Fruit fly (Drosophila melanogaster) whole organism, embryonic: ENCODE data around the gene CG13012.

Experiments used
- Adf1 ChIP-seq: fragments of 200-800 bp; sonication (Bioruptor generic); IDR thresholded peaks from 2 replicates; pipeline ENCODE4 v1.3.6; 2022; ENCODE audit warnings: missing biosample characterization, missing genetic modification characterization
- BEAF-32 ChIP-seq: fragments of 200-800 bp; sonication (Bioruptor generic); optimal IDR thresholded peaks from 3 replicates; lab custom pipeline; 2017; ENCODE audit warnings: missing biosample characterization, missing genetic modification characterization, mild to moderate bottlenecking, moderate library complexity, missing genetic modification reagents
- BtbVII ChIP-seq: fragments of 200-800 bp; sonication (Bioruptor generic); optimal IDR thresholded peaks from 3 replicates; lab custom pipeline; 2017; ENCODE audit warnings: missing biosample characterization, mild to moderate bottlenecking, missing genetic modification characterization
- CG10979 ChIP-seq: fragments of 200-800 bp; sonication (Bioruptor generic); optimal IDR thresholded peaks from 2 replicates; lab custom pipeline; 2018; ENCODE audit warnings: missing biosample characterization, mild to moderate bottlenecking, missing genetic modification characterization, moderate library complexity
- CG11456 ChIP-seq: fragments of 200-800 bp; sonication (Bioruptor generic); IDR thresholded peaks from 3 replicates; pipeline ENCODE4 v1.3.6; 2022; ENCODE audit warnings: missing biosample characterization, missing genetic modification characterization
- CG11504 ChIP-seq: fragments of 200-800 bp; sonication (Bioruptor generic); optimal IDR thresholded peaks from 3 replicates; lab custom pipeline; 2019; ENCODE audit warnings: missing biosample characterization, mild to moderate bottlenecking, missing genetic modification characterization, moderate library complexity
- CG11696 ChIP-seq: fragments of 200-800 bp; sonication (Bioruptor generic); IDR thresholded peaks from 2 replicates; pipeline ENCODE4 v1.3.6; 2022; ENCODE audit warnings: missing biosample characterization, missing genetic modification characterization
- CG12391 ChIP-seq: fragments of 200-800 bp; sonication (Bioruptor generic); optimal IDR thresholded peaks from 3 replicates; lab custom pipeline; 2018; ENCODE audit warnings: missing biosample characterization, mild to moderate bottlenecking, missing genetic modification characterization, moderate library complexity
- CG13424 ChIP-seq: fragments of 200-800 bp; sonication (Bioruptor generic); optimal IDR thresholded peaks from 2 replicates; lab custom pipeline; 2019; ENCODE audit warnings: missing biosample characterization, mild to moderate bottlenecking, missing genetic modification characterization, moderate library complexity
- CG14441 ChIP-seq: fragments of 200-800 bp; sonication (Bioruptor generic); IDR thresholded peaks from 2 replicates; pipeline ENCODE4 v1.3.6; 2022; ENCODE audit warnings: missing biosample characterization, missing genetic modification characterization
- CG17359 ChIP-seq: fragments of 200-800 bp; sonication (Bioruptor generic); optimal IDR thresholded peaks from 3 replicates; lab custom pipeline; 2018; ENCODE audit warnings: missing biosample characterization, mild to moderate bottlenecking, missing genetic modification characterization, moderate library complexity
- CG17361 ChIP-seq: fragments of 200-800 bp; sonication (Bioruptor generic); IDR thresholded peaks from 3 replicates; pipeline ENCODE4 v1.3.6; 2022; ENCODE audit warnings: missing biosample characterization, missing genetic modification characterization
- CG18262 ChIP-seq: fragments of 200-800 bp; optimal IDR thresholded peaks from 3 replicates; lab custom pipeline; 2019; ENCODE audit warnings: missing biosample characterization, mild to moderate bottlenecking, missing genetic modification characterization, moderate library complexity
- CG2678 ChIP-seq: fragments of 200-800 bp; sonication (Bioruptor generic); optimal IDR thresholded peaks from 3 replicates; lab custom pipeline; 2019; ENCODE audit warnings: missing biosample characterization, mild to moderate bottlenecking, missing genetic modification characterization, moderate library complexity
- CG31441 ChIP-seq: fragments of 200-800 bp; sonication (Bioruptor generic); IDR thresholded peaks from 2 replicates; pipeline ENCODE4 v1.3.6; 2022; ENCODE audit warnings: missing biosample characterization, missing genetic modification characterization
- CG4730 ChIP-seq: fragments of 200-800 bp; sonication (Bioruptor generic); IDR thresholded peaks from 2 replicates; pipeline ENCODE4 v1.3.6; 2022; ENCODE audit warnings: missing biosample characterization, missing genetic modification characterization
- CG6791 ChIP-seq: fragments of 200-800 bp; sonication (Bioruptor generic); IDR thresholded peaks from 3 replicates; pipeline ENCODE4 v1.3.6; 2022; ENCODE audit warnings: missing biosample characterization, missing genetic modification characterization; ENCODE audit not compliant: partially characterized antibody
- CG7556 ChIP-seq: fragments of 200-800 bp; sonication (Bioruptor generic); optimal IDR thresholded peaks from 2 replicates; lab custom pipeline; 2017; ENCODE audit warnings: missing biosample characterization, mild to moderate bottlenecking, missing genetic modification characterization
- CG8290 ChIP-seq, 3 experiments: fragments of 200-800 bp; sonication (Bioruptor generic); optimal IDR thresholded peaks; 2 replicates each; lab custom pipeline; 2016 to 2019; ENCODE audit warnings: missing biosample characterization in 3 of 3, missing genetic modification characterization in 3 of 3, mild to moderate bottlenecking in 2 of 3, moderate library complexity in 1 of 3
- CG9797 ChIP-seq: fragments of 200-800 bp; sonication (Bioruptor generic); optimal IDR thresholded peaks from 3 replicates; lab custom pipeline; 2018; ENCODE audit warnings: missing biosample characterization, mild to moderate bottlenecking, missing genetic modification characterization
- CoRest ChIP-seq: fragments of 200-800 bp; sonication (Bioruptor generic); optimal IDR thresholded peaks from 3 replicates; lab custom pipeline; 2018; ENCODE audit warnings: missing biosample characterization, mild to moderate bottlenecking, missing genetic modification characterization, moderate library complexity
- Dip3 ChIP-seq: fragments of 200-800 bp; sonication (Bioruptor generic); optimal IDR thresholded peaks from 3 replicates; lab custom pipeline; 2016; ENCODE audit warnings: missing biosample characterization, missing genetic modification characterization
- Ets65A ChIP-seq: fragments of 200-800 bp; sonication (Bioruptor generic); peaks from one replicate; lab custom pipeline; 2016; ENCODE audit warnings: missing biosample characterization, missing genetic modification characterization
- Hand ChIP-seq: fragments of 200-800 bp; sonication (Bioruptor generic); optimal IDR thresholded peaks from 2 replicates; lab custom pipeline; 2017; ENCODE audit warnings: mild to moderate bottlenecking, missing biosample characterization, missing genetic modification reagents, missing genetic modification characterization
- Hr51 ChIP-seq, 2 experiments: fragments of 200-800 bp; sonication (Bioruptor generic); optimal IDR thresholded peaks; 2 replicates in 1 of 2; 3 replicates in 1 of 2; lab custom pipeline; 2016 to 2018; ENCODE audit warnings: missing biosample characterization in 2 of 2, missing genetic modification characterization in 2 of 2, mild to moderate bottlenecking in 1 of 2, moderate library complexity in 1 of 2
- Lim3 ChIP-seq: fragments of 200-800 bp; sonication (Bioruptor generic); IDR thresholded peaks from 2 replicates; pipeline ENCODE4 v1.3.6; 2022; ENCODE audit warnings: missing biosample characterization, missing genetic modification characterization
- Med ChIP-seq: fragments of 200-800 bp; sonication (Bioruptor generic); peaks from one replicate; lab custom pipeline; 2016; ENCODE audit warnings: missing biosample characterization, missing genetic modification characterization, mild to moderate bottlenecking, inconsistent platforms, moderate library complexity
- Oli ChIP-seq: fragments of 200-800 bp; sonication (Bioruptor generic); optimal IDR thresholded peaks from 2 replicates; lab custom pipeline; 2018; ENCODE audit warnings: missing biosample characterization, mild to moderate bottlenecking, missing genetic modification characterization, moderate library complexity
- Poxn ChIP-seq: fragments of 200-800 bp; sonication (Bioruptor generic); IDR thresholded peaks from 2 replicates; pipeline ENCODE4 v1.3.6; 2022; ENCODE audit warnings: missing biosample characterization, missing genetic modification characterization
- Sox100B ChIP-seq: fragments of 200-800 bp; sonication (Bioruptor generic); optimal IDR thresholded peaks from 3 replicates; lab custom pipeline; 2018; ENCODE audit warnings: missing biosample characterization, mild to moderate bottlenecking, missing genetic modification characterization
- Sox102F ChIP-seq: fragments of 200-800 bp; sonication (Bioruptor generic); optimal IDR thresholded peaks from 2 replicates; lab custom pipeline; 2018; ENCODE audit warnings: missing biosample characterization, mild to moderate bottlenecking, missing genetic modification characterization, moderate library complexity
- Sry-δ ChIP-seq: fragments of 200-800 bp; sonication (Bioruptor generic); optimal IDR thresholded peaks from 2 replicates; lab custom pipeline; 2016; ENCODE audit warnings: missing biosample characterization, missing genetic modification characterization
- bcd ChIP-seq: fragments of 200-800 bp; sonication (Bioruptor generic); optimal IDR thresholded peaks from 2 replicates; lab custom pipeline; 2017; ENCODE audit warnings: missing biosample characterization, mild to moderate bottlenecking, missing genetic modification characterization
- chinmo ChIP-seq: fragments of 200-800 bp; sonication (Bioruptor generic); IDR thresholded peaks from 4 replicates; pipeline ENCODE4 v1.3.6; 2022; ENCODE audit warnings: missing biosample characterization, missing genetic modification characterization; ENCODE audit not compliant: partially characterized antibody
- dmrt99B ChIP-seq: fragments of 200-800 bp; sonication (Bioruptor generic); optimal IDR thresholded peaks from 2 replicates; lab custom pipeline; 2018; ENCODE audit warnings: missing biosample characterization, mild to moderate bottlenecking, missing genetic modification characterization, moderate library complexity
- dysf ChIP-seq: fragments of 200-800 bp; sonication (Bioruptor generic); IDR thresholded peaks from 3 replicates; pipeline ENCODE4 v1.3.6; 2022; ENCODE audit warnings: missing biosample characterization, missing genetic modification characterization
- fd96Cb ChIP-seq: fragments of 200-800 bp; sonication (Bioruptor generic); optimal IDR thresholded peaks from 2 replicates; lab custom pipeline; 2018; ENCODE audit warnings: missing biosample characterization, mild to moderate bottlenecking, missing genetic modification characterization, moderate library complexity
- ftz-f1 ChIP-seq: fragments of 200-800 bp; sonication (Bioruptor generic); optimal IDR thresholded peaks from 2 replicates; lab custom pipeline; 2016; ENCODE audit warnings: missing biosample characterization, missing genetic modification characterization
- gem ChIP-seq: fragments of 200-800 bp; sonication (Bioruptor generic); optimal IDR thresholded peaks from 2 replicates; lab custom pipeline; 2019; ENCODE audit warnings: missing biosample characterization, mild to moderate bottlenecking, missing genetic modification characterization, moderate library complexity
- grau ChIP-seq: fragments of 200-800 bp; optimal IDR thresholded peaks from 3 replicates; lab custom pipeline; 2019; ENCODE audit warnings: missing biosample characterization, mild to moderate bottlenecking, missing genetic modification characterization, moderate library complexity
- kni ChIP-seq: fragments of 200-800 bp; sonication (Bioruptor generic); optimal IDR thresholded peaks from 3 replicates; lab custom pipeline; 2017; ENCODE audit warnings: mild to moderate bottlenecking, missing biosample characterization, missing genetic modification reagents, missing genetic modification characterization
- org-1 ChIP-seq: fragments of 200-800 bp; sonication (Bioruptor generic); optimal IDR thresholded peaks from 2 replicates; lab custom pipeline; 2017; ENCODE audit warnings: missing biosample characterization, missing genetic modification characterization
- pfk ChIP-seq: fragments of 200-800 bp; sonication (Bioruptor generic); optimal IDR thresholded peaks from 2 replicates; lab custom pipeline; 2018; ENCODE audit warnings: missing biosample characterization, mild to moderate bottlenecking, missing genetic modification characterization, moderate library complexity
- phol ChIP-seq: fragments of 200-800 bp; sonication (Bioruptor generic); optimal IDR thresholded peaks from 3 replicates; lab custom pipeline; 2018; ENCODE audit warnings: missing biosample characterization, mild to moderate bottlenecking, missing genetic modification characterization, moderate library complexity
- row ChIP-seq: fragments of 200-800 bp; sonication (Bioruptor generic); IDR thresholded peaks from 3 replicates; pipeline ENCODE4 v1.3.6; 2022; ENCODE audit warnings: missing biosample characterization, missing genetic modification characterization
- stwl ChIP-seq: fragments of 200-800 bp; sonication (Bioruptor generic); optimal IDR thresholded peaks from 3 replicates; lab custom pipeline; 2018; ENCODE audit warnings: missing biosample characterization, mild to moderate bottlenecking, missing genetic modification characterization, moderate library complexity
- z ChIP-seq: fragments of 200-800 bp; sonication (Bioruptor generic); IDR thresholded peaks from 3 replicates; pipeline ENCODE4 v1.3.6; 2022; ENCODE audit warnings: missing biosample characterization, missing genetic modification characterization

Gene CG13012

dm6 chrX:16696614-16697519 lies 20.3 kb upstream of the CG13012 start (continued):
- TF ChIP-seq row (GFP tag; lab: Robert Waterston, UW), result 0 out of 3 replicates have a peak, but pooled peaks have one; percentile 13
- TF ChIP-seq Adf1 (GFP tag; lab: Robert Waterston, UW), result no peak
- peak; percentile 55 for TF ChIP-seq CG2678 (tag; lab: Kevin White, UChicago)
- TF ChIP-seq CG17361, result peak; percentile 48
- TF ChIP-seq Hr51 (GFP tag; optimal IDR thresholded peaks at IDR 0.05; lab: Kevin White, UChicago), result peak in 1 of 2 experiments; percentile 32
- peak; percentile 18 for TF ChIP-seq Sox102F (GFP tag; lab: Kevin White, UChicago)
- no peak for TF ChIP-seq Sry-δ (GFP tag; lab: Kevin White, UChicago)
- no peak for TF ChIP-seq Poxn (GFP tag; lab: Robert Waterston, UW)
- TF ChIP-seq grau (tag; lab: Kevin White, UChicago), result peak; percentile 13
- peak; percentile 53 for TF ChIP-seq Med (GFP tag; lab: Kevin White, UChicago)
- peak; percentile 62 for TF ChIP-seq Ets65A (GFP tag; lab: Kevin White, UChicago)
- TF ChIP-seq dysf (GFP tag; lab: Robert Waterston, UW), result 0 out of 3 replicates have a peak, but pooled peaks have one; percentile 18
- no peak for TF ChIP-seq kni (GFP tag; lab: Kevin White, UChicago)
- 0 out of 3 replicates have a peak, but pooled peaks have one; percentile 27 for TF ChIP-seq CG6791 (GFP tag; lab: Robert Waterston, UW)
- TF ChIP-seq gem (tag; lab: Kevin White, UChicago), result peak; percentile 49
- 0 out of 2 replicates have a peak, but pooled peaks have one; percentile 12 for TF ChIP-seq CG31441
- no peak for TF ChIP-seq CG9797 (GFP tag; lab: Kevin White, UChicago)
- peak; percentile 12 for TF ChIP-seq Sox100B (GFP tag; lab: Kevin White, UChicago)
- no peak for TF ChIP-seq BtbVII (GFP tag; lab: Kevin White, UChicago)
- TF ChIP-seq CG7556, result peak; percentile 50
- TF ChIP-seq dmrt99B, result peak; percentile 30
- TF ChIP-seq Oli (tag; lab: Kevin White, UChicago), result peak; percentile 0
- peak; percentile 23; the same call in 1 of the 2 replicates for TF ChIP-seq CG4730 (GFP tag; lab: Robert Waterston, UW)
- no peak for TF ChIP-seq CG10979 (tag; lab: Kevin White, UChicago)
- peak; percentile 10 for TF ChIP-seq CG17359 (tag; lab: Kevin White, UChicago)
- TF ChIP-seq CG11504, result peak; percentile 55
- no peak for TF ChIP-seq stwl (tag; lab: Kevin White, UChicago)
- TF ChIP-seq org-1, result peak; percentile 8
- TF ChIP-seq CG18262 (tag; lab: Kevin White, UChicago), result peak; percentile 37
- no peak for TF ChIP-seq pfk
- no peak for TF ChIP-seq CG12391 (tag; lab: Kevin White, UChicago)
- no peak for TF ChIP-seq CG14441 (GFP tag; lab: Robert Waterston, UW)
- peak; percentile 52 for TF ChIP-seq ftz-f1 (GFP tag; lab: Kevin White, UChicago)
- TF ChIP-seq bcd, result peak; percentile 11
- no peak for TF ChIP-seq BEAF-32 (GFP tag; lab: Kevin White, UChicago)
- TF ChIP-seq CG8290 (GFP tag; optimal IDR thresholded peaks at IDR 0.05; lab: Kevin White, UChicago), result no peak
- no peak for TF ChIP-seq CG8290 (tag; optimal IDR thresholded peaks at IDR 0.05; lab: Kevin White, UChicago)
- no peak for TF ChIP-seq CG11456
- 0 out of 4 replicates have a peak, but pooled peaks have one; percentile 51 for TF ChIP-seq chinmo
- peak; percentile 4 for TF ChIP-seq Hand
- peak; percentile 11 for TF ChIP-seq fd96Cb (tag; lab: Kevin White, UChicago)
- no peak for TF ChIP-seq z (GFP tag; lab: Robert Waterston, UW)
- peak; percentile 1 for TF ChIP-seq CG13424
- peak; percentile 2 for TF ChIP-seq phol (tag; lab: Kevin White, UChicago)
- TF ChIP-seq CG11696 (GFP tag; lab: Robert Waterston, UW), result 0 out of 2 replicates have a peak, but pooled peaks have one; percentile 20
- TF ChIP-seq CoRest (tag; lab: Kevin White, UChicago), result peak; percentile 17
- no peak for TF ChIP-seq Lim3 (GFP tag; lab: Robert Waterston, UW)
- no peak for TF ChIP-seq Dip3 (GFP tag; lab: Kevin White, UChicago)
